Fruit fly (Drosophila melanogaster): ENCODE measurements around the gene CG42299.

- TF ChIP-seq psq (optimal IDR thresholded peaks at IDR 0.05): no peak
- TF ChIP-seq h (optimal IDR thresholded peaks at IDR 0.05): no peak
- TF ChIP-seq insv (optimal IDR thresholded peaks at IDR 0.05): no peak
- no peak for TF ChIP-seq Myc (optimal IDR thresholded peaks at IDR 0.05)
- no peak for TF ChIP-seq Sin3A (optimal IDR thresholded peaks at IDR 0.05)
- no peak for TF ChIP-seq ttk (optimal IDR thresholded peaks at IDR 0.05)
Observed at dm6 chrX:15616018-15616417, 40.5 kb upstream of the CG42299 start.

Measured in Kc167 (cell line).